Fruit fly (Drosophila melanogaster) whole organism, wandering third instar larva: Measurements from ENCODE around the gene CG10041.

ENCODE experiments used
- Abd-B ChIP-seq: fragments of >200 bp; optimal IDR thresholded peaks from 2 replicates; lab custom pipeline; 2017; ENCODE audit warnings: missing biosample characterization, missing genetic modification characterization
- CG32264 ChIP-seq: fragments of 200-800 bp; sonication (Bioruptor generic); optimal IDR thresholded peaks from 2 replicates; lab custom pipeline; 2016; ENCODE audit warnings: missing biosample characterization, missing genetic modification characterization
- CG9705 ChIP-seq: fragments of 200-800 bp; sonication (Bioruptor generic); optimal IDR thresholded peaks from 2 replicates; lab custom pipeline; 2018; ENCODE audit warnings: missing biosample characterization, mild to moderate bottlenecking, missing genetic modification characterization
- CrebA ChIP-seq: fragments of 200-800 bp; sonication (Bioruptor generic); optimal IDR thresholded peaks from 2 replicates; lab custom pipeline; 2016; ENCODE audit warnings: missing biosample characterization, mild to moderate bottlenecking, missing genetic modification characterization, borderline replicate concordance
- Dfd ChIP-seq: fragments of >200 bp; optimal IDR thresholded peaks from 2 replicates; lab custom pipeline; 2017; ENCODE audit warnings: missing biosample characterization, missing genetic modification characterization
- GATAd ChIP-seq: sonication (Bioruptor generic); optimal IDR thresholded peaks from 2 replicates; lab custom pipeline; 2016; ENCODE audit warnings: missing biosample characterization, missing genetic modification characterization
- HLH106 ChIP-seq: fragments of 200-800 bp; optimal IDR thresholded peaks from 3 replicates; lab custom pipeline; 2019; ENCODE audit warnings: missing biosample characterization, mild to moderate bottlenecking, missing genetic modification characterization, moderate library complexity
- Hnf4 ChIP-seq: fragments of 200-800 bp; sonication (Bioruptor generic); optimal IDR thresholded peaks from 2 replicates; lab custom pipeline; 2016; ENCODE audit warnings: missing biosample characterization, mild to moderate bottlenecking, missing genetic modification characterization
- Hr78 ChIP-seq: fragments of >200 bp; optimal IDR thresholded peaks from 2 replicates; lab custom pipeline; 2017; ENCODE audit warnings: missing biosample characterization, missing genetic modification characterization
- Hr83 ChIP-seq: fragments of 200-300 bp; sonication (Bioruptor generic); optimal IDR thresholded peaks from 2 replicates; lab custom pipeline; 2016; ENCODE audit warnings: missing biosample characterization, mild to moderate bottlenecking, missing genetic modification characterization, moderate library complexity; ENCODE audit not compliant: poor library complexity, severe bottlenecking
- N ChIP-seq: fragments of >200 bp; optimal IDR thresholded peaks from 2 replicates; lab custom pipeline; 2018; ENCODE audit warnings: missing biosample characterization, missing external identifiers, missing genetic modification characterization
- Rel ChIP-seq, 2 experiments: fragments of 200-800 bp; sonication (Bioruptor generic) in 1 of 2; optimal IDR thresholded peaks; 2 replicates in 1 of 2; 3 replicates in 1 of 2; lab custom pipeline; 2016 to 2019; ENCODE audit warnings: mild to moderate bottlenecking in 2 of 2, missing biosample characterization in 2 of 2, missing genetic modification characterization in 2 of 2, moderate library complexity in 1 of 2
- Sp1 ChIP-seq: fragments of 200-800 bp; sonication (Bioruptor generic); optimal IDR thresholded peaks from 3 replicates; lab custom pipeline; 2019; ENCODE audit warnings: missing biosample characterization, mild to moderate bottlenecking, missing genetic modification characterization, moderate library complexity
- br ChIP-seq: fragments of 200-800 bp; sonication (Bioruptor generic); optimal IDR thresholded peaks from 2 replicates; lab custom pipeline; 2016; ENCODE audit warnings: missing biosample characterization, missing genetic modification characterization
- brk ChIP-seq: fragments of 200-800 bp; sonication (Bioruptor generic); optimal IDR thresholded peaks from 2 replicates; lab custom pipeline; 2016; ENCODE audit warnings: missing biosample characterization, mild to moderate bottlenecking, missing genetic modification characterization
- dmrt93B ChIP-seq: fragments of 200-800 bp; sonication (Bioruptor generic); optimal IDR thresholded peaks from 2 replicates; lab custom pipeline; 2018; ENCODE audit warnings: missing biosample characterization, mild to moderate bottlenecking, missing genetic modification characterization
- dsf ChIP-seq: sonication (Bioruptor generic); optimal IDR thresholded peaks from 2 replicates; lab custom pipeline; 2016; ENCODE audit warnings: missing biosample characterization, missing genetic modification characterization, borderline replicate concordance
- ey ChIP-seq: fragments of 200-800 bp; sonication (Bioruptor generic); optimal IDR thresholded peaks from 2 replicates; lab custom pipeline; 2016; ENCODE audit warnings: missing biosample characterization, missing genetic modification characterization
- foxo ChIP-seq, 2 experiments: fragments of 200-800 bp; sonication (Bioruptor generic); optimal IDR thresholded peaks; 2 replicates in 1 of 2; 3 replicates in 1 of 2; lab custom pipeline; 2016 to 2017; ENCODE audit warnings: missing biosample characterization in 2 of 2, missing genetic modification characterization in 2 of 2
- fru ChIP-seq: fragments of 200-800 bp; sonication (Bioruptor generic); optimal IDR thresholded peaks from 3 replicates; lab custom pipeline; 2016; ENCODE audit warnings: missing biosample characterization, mild to moderate bottlenecking, missing genetic modification characterization
- h ChIP-seq: fragments of 200-800 bp; sonication (Bioruptor generic); optimal IDR thresholded peaks from 3 replicates; lab custom pipeline; 2016; ENCODE audit warnings: missing biosample characterization, mild to moderate bottlenecking, missing genetic modification characterization
- jim ChIP-seq: fragments of 175-275, 200-325 bp; sonication (Bioruptor generic); optimal IDR thresholded peaks from 2 replicates; lab custom pipeline; 2016; ENCODE audit warnings: missing biosample characterization, mild to moderate bottlenecking, missing genetic modification characterization
- lola ChIP-seq: fragments of >200 bp; optimal IDR thresholded peaks from 2 replicates; lab custom pipeline; 2017; ENCODE audit warnings: missing biosample characterization, missing genetic modification characterization
- pan ChIP-seq: fragments of >200 bp; optimal IDR thresholded peaks from 2 replicates; lab custom pipeline; 2017
- psq ChIP-seq: fragments of 200-800 bp; sonication (Bioruptor generic); optimal IDR thresholded peaks from 3 replicates; lab custom pipeline; 2017; ENCODE audit warnings: missing biosample characterization, mild to moderate bottlenecking, missing genetic modification characterization, moderate library complexity
- rgr ChIP-seq: fragments of 200-800 bp; sonication (Bioruptor generic); optimal IDR thresholded peaks from 3 replicates; lab custom pipeline; 2016; ENCODE audit warnings: missing biosample characterization, mild to moderate bottlenecking, missing genetic modification characterization
- tai ChIP-seq: sonication (Bioruptor generic); optimal IDR thresholded peaks from 2 replicates; lab custom pipeline; 2016; ENCODE audit warnings: missing biosample characterization, missing genetic modification characterization
- woc ChIP-seq: sonication (Bioruptor generic); optimal IDR thresholded peaks from 2 replicates; lab custom pipeline; 2016; ENCODE audit warnings: missing biosample characterization, mild to moderate bottlenecking, missing genetic modification characterization

The CG10041 gene

DNA sequence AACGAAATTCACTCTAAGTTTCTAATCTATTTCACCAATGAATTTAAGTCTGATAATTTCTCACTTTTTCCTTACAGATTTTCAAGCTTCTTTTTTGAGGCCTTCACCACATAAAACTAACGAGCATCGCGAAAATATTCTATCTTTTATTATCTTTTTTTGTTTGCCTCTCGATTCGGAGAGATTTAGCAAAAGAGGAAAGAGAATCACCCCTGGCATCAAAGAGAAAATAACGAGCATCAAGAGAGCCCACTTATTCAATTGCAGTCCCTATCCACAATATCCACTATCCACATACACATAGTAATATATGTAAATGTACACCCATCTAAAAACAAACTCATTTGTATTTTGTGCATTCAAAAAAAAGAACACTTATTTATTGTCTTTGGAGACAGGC is 15.6 kb upstream of the CG10041 start, which contains the start of gene GstD9:
GstD9 (minus strand) TSS at position 101 of the 400 bp plus-strand sequence.
- TF ChIP-seq Dfd (GFP tag; lab: Kevin White, UChicago) (no peak), Hnf4 (no peak), GATAd (GFP tag; lab: Kevin White, UChicago) (no peak), rgr (GFP tag; lab: Kevin White, UChicago) (no peak), HLH106 (tag; lab: Kevin White, UChicago) (no peak), CrebA (GFP tag; lab: Kevin White, UChicago) (no peak), Hr83 (GFP tag; lab: Kevin White, UChicago) (no peak), CG32264 (GFP tag; lab: Kevin White, UChicago) (no peak)

DNA sequence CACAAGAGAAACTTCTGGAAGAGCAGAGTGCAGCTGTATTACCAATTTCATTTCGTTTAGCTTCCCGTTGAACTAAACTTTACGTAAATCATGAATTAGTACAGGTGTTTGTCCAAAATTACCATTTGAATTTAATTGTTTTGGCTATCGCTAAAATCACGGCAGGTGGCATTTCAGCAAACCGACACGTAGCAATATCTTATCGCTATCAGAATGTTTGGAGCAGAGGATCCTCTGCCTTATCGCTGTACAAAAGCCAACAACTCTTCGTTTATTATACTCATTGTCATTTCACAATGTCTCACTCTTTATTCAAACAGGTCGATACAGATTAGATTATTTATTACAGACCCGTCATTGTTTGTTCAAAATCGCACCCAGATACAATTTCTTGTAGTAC is 14.0 kb upstream of the CG10041 start:
- no peak for TF ChIP-seq br
- TF ChIP-seq Abd-B (GFP tag; lab: Kevin White, UChicago): no peak

DNA sequence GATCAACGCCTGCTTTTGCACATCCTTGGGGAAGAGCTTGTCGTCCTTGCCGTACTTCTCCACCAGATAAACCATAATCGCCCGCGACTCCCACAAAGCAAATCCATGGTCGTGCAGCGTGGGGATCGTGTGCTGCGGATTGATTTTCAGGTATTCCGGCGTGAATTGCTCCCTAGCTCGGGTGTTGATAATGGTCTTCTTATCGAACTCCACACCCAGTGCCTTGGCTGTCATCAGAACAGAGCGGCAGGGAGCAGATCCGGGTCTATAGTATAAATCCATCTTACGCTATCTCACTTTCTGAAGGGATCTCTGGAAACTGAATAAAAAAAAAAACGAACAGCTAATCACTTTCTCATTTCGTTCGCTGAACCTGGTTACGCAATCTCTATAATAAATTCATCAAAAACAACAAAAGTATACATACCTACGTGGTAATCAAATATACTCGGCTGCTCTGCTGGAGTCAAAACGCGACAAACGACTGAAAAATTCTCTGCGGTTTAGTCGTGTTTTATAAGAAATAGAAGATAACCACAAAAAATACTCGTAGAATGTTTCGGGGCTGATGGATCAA is 13.4 kb upstream of the CG10041 start, which contains the start of gene GstD10:
GstD10 (minus strand) TSS at position 472 of the 577 bp plus-strand sequence.
- TF ChIP-seq rgr (GFP tag; lab: Kevin White, UChicago): no peak
- no peak for TF ChIP-seq tai (GFP tag; lab: Kevin White, UChicago)
- TF ChIP-seq h (GFP tag; lab: Kevin White, UChicago): no peak
- no peak for TF ChIP-seq br
- TF ChIP-seq fru (GFP tag; lab: Kevin White, UChicago): no peak
- no peak for TF ChIP-seq foxo (GFP tag; optimal IDR thresholded peaks at IDR 0.05; lab: Kevin White, UChicago)
- TF ChIP-seq Sp1 (GFP tag; lab: Kevin White, UChicago): no peak
- TF ChIP-seq Hnf4: no peak
- TF ChIP-seq Rel (GFP tag; optimal IDR thresholded peaks at IDR 0.05; lab: Kevin White, UChicago): no peak
- TF ChIP-seq Rel (tag; optimal IDR thresholded peaks at IDR 0.05; lab: Kevin White, UChicago): no peak
- no peak for TF ChIP-seq woc (GFP tag; lab: Kevin White, UChicago)
- no peak for TF ChIP-seq dmrt93B (GFP tag; lab: Kevin White, UChicago)
- no peak for TF ChIP-seq Abd-B (GFP tag; lab: Kevin White, UChicago)
- no peak for TF ChIP-seq lola
- TF ChIP-seq psq: no peak
- no peak for TF ChIP-seq N
- no peak for TF ChIP-seq ey (GFP tag; lab: Kevin White, UChicago)
- no peak for TF ChIP-seq Hr78 (GFP tag; lab: Kevin White, UChicago)
- TF ChIP-seq dsf: no peak
- TF ChIP-seq HLH106 (tag; lab: Kevin White, UChicago): no peak
- TF ChIP-seq CrebA (GFP tag; lab: Kevin White, UChicago): no peak

DNA sequence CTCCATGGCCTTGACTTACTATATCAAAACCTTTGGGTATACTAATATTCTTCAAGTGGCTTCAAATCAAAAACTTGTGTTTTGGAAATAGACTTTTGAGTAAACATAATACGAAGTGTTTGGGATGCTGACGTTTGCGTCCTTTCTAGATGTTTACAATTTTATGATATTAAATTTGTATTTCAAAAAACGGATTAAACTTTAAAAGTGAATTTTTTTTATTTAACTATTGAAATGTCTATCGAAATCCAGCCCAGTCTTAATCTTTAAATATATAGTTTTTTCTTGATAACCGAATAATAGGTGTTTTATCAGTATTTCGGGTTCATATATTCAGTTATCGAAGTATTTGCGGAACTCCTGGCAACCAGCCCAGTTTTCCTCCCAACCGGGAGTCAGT is 12.7 kb upstream of the CG10041 start, which contains the start of gene Tim17a1:
Tim17a1 (minus strand) TSS at position 101 of the 400 bp plus-strand sequence.
- TF ChIP-seq br: no peak
- no peak for TF ChIP-seq brk (GFP tag; lab: Kevin White, UChicago)
- TF ChIP-seq tai (GFP tag; lab: Kevin White, UChicago): no peak
- no peak for TF ChIP-seq Hr78 (GFP tag; lab: Kevin White, UChicago)
- TF ChIP-seq CG32264 (GFP tag; lab: Kevin White, UChicago): no peak
- no peak for TF ChIP-seq pan (lab: Kevin White, UChicago)
- no peak for TF ChIP-seq GATAd (GFP tag; lab: Kevin White, UChicago)
- no peak for TF ChIP-seq Dfd (GFP tag; lab: Kevin White, UChicago)
- TF ChIP-seq HLH106 (tag; lab: Kevin White, UChicago): no peak

DNA sequence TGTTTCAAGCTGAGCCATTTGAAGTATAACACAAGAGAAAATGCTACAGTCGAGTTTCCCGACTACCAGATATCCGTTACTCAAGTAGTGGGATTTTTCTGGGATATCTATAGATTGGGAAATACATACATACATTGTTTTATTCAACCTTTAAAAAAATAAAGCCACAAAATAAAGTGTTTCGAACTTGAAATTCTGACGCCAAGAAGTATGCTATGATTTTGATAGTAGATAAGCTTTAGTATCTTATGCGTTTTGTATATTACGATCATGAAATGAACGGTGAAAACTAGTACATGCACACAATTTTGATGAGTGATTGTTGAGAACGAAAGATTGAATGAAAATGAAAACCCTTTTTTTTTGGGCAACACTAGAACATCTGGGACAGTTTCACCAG is 11.6 kb upstream of the CG10041 start:
- TF ChIP-seq brk (GFP tag; lab: Kevin White, UChicago): no peak
- no peak for TF ChIP-seq ey (GFP tag; lab: Kevin White, UChicago)
- no peak for TF ChIP-seq Rel (GFP tag; optimal IDR thresholded peaks at IDR 0.05; lab: Kevin White, UChicago)
- peak; percentile 3 for TF ChIP-seq Rel (tag; optimal IDR thresholded peaks at IDR 0.05; lab: Kevin White, UChicago)
- no peak for TF ChIP-seq jim (GFP tag; lab: Kevin White, UChicago)
- no peak for TF ChIP-seq Abd-B (GFP tag; lab: Kevin White, UChicago)

DNA sequence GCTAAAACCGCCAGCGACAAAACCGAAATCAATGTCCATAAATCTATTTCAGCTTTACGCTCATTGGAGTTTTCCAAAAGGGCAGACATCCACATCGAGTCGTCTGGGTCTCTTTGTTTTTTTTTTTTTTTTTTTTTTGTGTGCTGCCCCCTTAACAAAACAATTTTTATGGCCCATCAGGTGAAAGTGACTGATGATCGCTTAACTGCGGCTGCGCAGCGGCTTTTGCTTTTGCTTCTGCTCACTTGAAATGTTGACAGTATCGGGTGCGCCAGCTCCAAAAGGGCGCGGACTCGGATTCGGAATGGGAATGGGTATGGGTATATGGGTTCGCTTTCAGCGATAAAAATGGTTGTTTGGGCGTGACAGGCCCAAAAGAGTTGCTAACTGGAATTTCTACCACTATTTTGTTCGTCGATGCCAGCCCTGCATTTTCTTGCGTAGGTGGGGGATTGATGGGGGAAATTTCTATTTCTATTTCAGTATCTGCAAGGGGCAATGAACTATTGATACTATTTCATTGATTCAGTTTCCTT is 10.1 kb upstream of the CG10041 start:
- TF ChIP-seq N (no peak), CG9705 (GFP tag; lab: Kevin White, UChicago) (no peak)
- TF ChIP-seq, all 38 proteins: peak for 0
